Worm (Caenorhabditis elegans) whole organism, L4 larva: ENCODE measurements around the gene fbxa-61.

Source experiments
- F26F4.8 ChIP-seq: fragments of 200-800 bp; sonication (Bioruptor generic); conservative IDR thresholded peaks from 2 replicates; pipeline ENCODE4 v1.3.6; 2022; ENCODE audit warnings: missing genetic modification characterization, missing compliant biosample characterization
- F37D6.2 ChIP-seq: sonication (generic microtip); optimal IDR thresholded peaks from 2 replicates; lab custom pipeline; 2016; ENCODE audit warnings: mild to moderate bottlenecking, missing genetic modification characterization, missing compliant biosample characterization
- R02D3.7 ChIP-seq: fragments of 150-350 bp; sonication (generic microtip); optimal IDR thresholded peaks from 3 replicates; lab custom pipeline; 2014; ENCODE audit warnings: missing biosample characterization, missing genetic modification characterization
- aha-1 ChIP-seq: fragments of 150-350 bp; peaks from one replicate; lab custom pipeline; 2014; ENCODE audit warnings: missing biosample characterization, missing genetic modification characterization
- ceh-28 ChIP-seq: fragments of 150-350 bp; optimal IDR thresholded peaks from 2 replicates; lab custom pipeline; 2014; ENCODE audit warnings: missing biosample characterization, missing genetic modification reagents, missing genetic modification characterization
- ceh-82 ChIP-seq: sonication (generic microtip); optimal IDR thresholded peaks from 2 replicates; lab custom pipeline; 2017; ENCODE audit warnings: missing biosample characterization, missing genetic modification characterization
- cey-2 ChIP-seq: sonication (generic microtip); optimal IDR thresholded peaks from 3 replicates; lab custom pipeline; 2017; ENCODE audit warnings: missing genetic modification characterization, mild to moderate bottlenecking, missing compliant biosample characterization, antibody characterized with exemption, borderline replicate concordance; ENCODE audit not compliant: insufficient read depth
- daf-16 ChIP-seq, 3 experiments: sonication (generic microtip); optimal IDR thresholded peaks; 2 replicates each; lab custom pipeline; 2016 to 2017; ENCODE audit warnings: missing genetic modification characterization in 3 of 3, missing genetic modification reagents in 3 of 3, mild to moderate bottlenecking in 2 of 3, missing compliant biosample characterization in 2 of 3, missing biosample characterization in 1 of 3, moderate library complexity in 1 of 3
- dmd-6 ChIP-seq: fragments of 200-800 bp; sonication (Bioruptor generic); IDR thresholded peaks from 2 replicates; pipeline ENCODE4 v1.3.6; 2022; ENCODE audit warnings: missing genetic modification reagents, missing genetic modification characterization, missing compliant biosample characterization
- dpl-1 ChIP-seq: fragments of 150-350 bp; optimal IDR thresholded peaks from 2 replicates; lab custom pipeline; 2014; ENCODE audit warnings: missing biosample characterization, missing genetic modification reagents, missing genetic modification characterization
- dve-1 ChIP-seq: sonication (generic microtip); optimal IDR thresholded peaks from 2 replicates; lab custom pipeline; 2017; ENCODE audit warnings: antibody characterized with exemption, mild to moderate bottlenecking, missing genetic modification characterization, missing compliant biosample characterization; ENCODE audit not compliant: insufficient read depth
- hlh-11 ChIP-seq: fragments of 200-800 bp; sonication (Bioruptor generic); optimal IDR thresholded peaks from 2 replicates; lab custom pipeline; 2018; ENCODE audit warnings: mild to moderate bottlenecking, missing genetic modification characterization, missing compliant biosample characterization
- hlh-30 ChIP-seq: sonication (generic microtip); optimal IDR thresholded peaks from 2 replicates; lab custom pipeline; 2017; ENCODE audit warnings: antibody characterized with exemption, mild to moderate bottlenecking, missing genetic modification characterization, missing compliant biosample characterization; ENCODE audit not compliant: insufficient read depth
- lin-15B ChIP-seq: fragments of 150-350 bp; sonication (generic microtip); optimal IDR thresholded peaks from 3 replicates; lab custom pipeline; 2014; ENCODE audit warnings: missing biosample characterization, missing genetic modification characterization
- lin-29 ChIP-seq: fragments of 200-800 bp; sonication (Bioruptor generic); IDR thresholded peaks from 2 replicates; pipeline ENCODE4 v1.3.6; 2022; ENCODE audit warnings: missing genetic modification reagents, missing genetic modification characterization, missing compliant biosample characterization
- lin-39 ChIP-seq: fragments of 150-350 bp; optimal IDR thresholded peaks from 2 replicates; lab custom pipeline; 2014; ENCODE audit warnings: missing biosample characterization, missing genetic modification reagents, missing genetic modification characterization
- lsy-2 ChIP-seq, 2 experiments: fragments of 150-350 bp in 1 of 2; sonication (generic microtip) in 1 of 2; optimal IDR thresholded peaks; 2 replicates each; lab custom pipeline; 2014 to 2017; ENCODE audit warnings: missing biosample characterization in 2 of 2, missing genetic modification characterization in 2 of 2
- mdl-1 ChIP-seq, 2 experiments: fragments of 150-350 bp in 1 of 2; sonication (generic microtip) in 1 of 2; optimal IDR thresholded peaks; 2 replicates each; lab custom pipeline; 2014 to 2017; ENCODE audit warnings: missing biosample characterization in 2 of 2, missing genetic modification characterization in 2 of 2
- mep-1 ChIP-seq: fragments of 150-350 bp; sonication (generic microtip); optimal IDR thresholded peaks from 3 replicates; lab custom pipeline; 2014; ENCODE audit warnings: missing biosample characterization, missing genetic modification characterization
- mes-2 ChIP-seq: sonication (generic microtip); optimal IDR thresholded peaks from 2 replicates; lab custom pipeline; 2016; ENCODE audit warnings: missing genotype, mild to moderate bottlenecking, missing genetic modification characterization, missing compliant biosample characterization; ENCODE audit not compliant: poor library complexity, severe bottlenecking
- mxl-3 ChIP-seq: fragments of 200-800 bp; sonication (Bioruptor generic); optimal IDR thresholded peaks from 2 replicates; lab custom pipeline; 2018; ENCODE audit warnings: mild to moderate bottlenecking, missing genetic modification characterization, missing compliant biosample characterization
- nhr-10 ChIP-seq: fragments of 150-350 bp; optimal IDR thresholded peaks from 2 replicates; lab custom pipeline; 2014; ENCODE audit warnings: missing biosample characterization, missing genetic modification characterization
- nhr-25 ChIP-seq: sonication (generic microtip); optimal IDR thresholded peaks from 2 replicates; lab custom pipeline; 2017; ENCODE audit warnings: missing genetic modification characterization, mild to moderate bottlenecking, missing compliant biosample characterization, antibody characterized with exemption, moderate library complexity, borderline replicate concordance; ENCODE audit not compliant: insufficient read depth
- nhr-28 ChIP-seq: fragments of 150-350 bp; optimal IDR thresholded peaks from 2 replicates; lab custom pipeline; 2014; ENCODE audit warnings: missing biosample characterization, missing genetic modification characterization
- nhr-6 ChIP-seq: fragments of 150-350 bp; optimal IDR thresholded peaks from 2 replicates; lab custom pipeline; 2014; ENCODE audit warnings: missing biosample characterization, missing genetic modification characterization
- nhr-77 ChIP-seq: fragments of 150-350 bp; optimal IDR thresholded peaks from 2 replicates; lab custom pipeline; 2014; ENCODE audit warnings: missing biosample characterization, missing genetic modification characterization
- pha-4 ChIP-seq, 2 experiments: fragments of 150-350 bp in 1 of 2; fragments of 200-800 bp in 1 of 2; sonication (Bioruptor generic) in 1 of 2; IDR thresholded peaks in 1 of 2; optimal IDR thresholded peaks in 1 of 2; 2 replicates each; pipeline versions ENCODE4 v1.3.6 to Lab custom; 2014 to 2022; ENCODE audit warnings: missing genetic modification characterization in 2 of 2, missing genetic modification reagents in 2 of 2, missing biosample characterization in 1 of 2, missing compliant biosample characterization in 1 of 2
- pqm-1 ChIP-seq: sonication (generic microtip); optimal IDR thresholded peaks from 2 replicates; lab custom pipeline; 2017; ENCODE audit warnings: missing biosample characterization, missing genetic modification characterization
- sdz-12 ChIP-seq: fragments of 200-800 bp; sonication (Bioruptor generic); optimal IDR thresholded peaks from 2 replicates; lab custom pipeline; 2018; ENCODE audit warnings: mild to moderate bottlenecking, missing genetic modification characterization, missing compliant biosample characterization
- set-16 ChIP-seq: fragments of 200-800 bp; sonication (Bioruptor generic); IDR thresholded peaks from 2 replicates; pipeline ENCODE4 v1.3.6; 2022; ENCODE audit warnings: missing genetic modification reagents, missing genetic modification characterization, missing compliant biosample characterization
- skn-1 ChIP-seq: fragments of 150-350 bp; optimal IDR thresholded peaks from 2 replicates; lab custom pipeline; 2014; ENCODE audit warnings: missing biosample characterization, missing genetic modification characterization
- tag-97 ChIP-seq: fragments of 200-800 bp; sonication (Bioruptor generic); IDR thresholded peaks from 2 replicates; pipeline ENCODE4 v1.3.6; 2022; ENCODE audit warnings: missing genetic modification characterization, missing compliant biosample characterization
- unc-62 ChIP-seq, 3 experiments: fragments of 150-350 bp in 1 of 3; sonication (generic microtip); optimal IDR thresholded peaks in 2 of 3; peaks in 1 of 3; 1 replicate in 1 of 3; 2 replicates in 2 of 3; lab custom pipeline; 2014 to 2017; ENCODE audit warnings: missing biosample characterization in 3 of 3, missing genetic modification characterization in 3 of 3, missing genetic modification reagents in 3 of 3, missing genotype in 1 of 3
- zag-1 ChIP-seq: fragments of 150-350 bp; optimal IDR thresholded peaks from 2 replicates; lab custom pipeline; 2014; ENCODE audit warnings: missing biosample characterization, missing genetic modification characterization
- zfp-3 ChIP-seq: fragments of 200-800 bp; sonication (Bioruptor generic); conservative IDR thresholded peaks from 2 replicates; pipeline ENCODE4 v1.3.6; 2022; ENCODE audit warnings: missing genetic modification reagents, missing genetic modification characterization, missing compliant biosample characterization

Gene fbxa-61

ce11 chrIII:1220012-1220411 lies 18.8 kb upstream of the fbxa-61 start (continued):
- TF ChIP-seq pha-4 (GFP tag; IDR thresholded peaks at IDR 0.05; lab: Robert Waterston, UW), result peak; percentile 27; the same call in 1 of the 2 replicates
- no peak for TF ChIP-seq pha-4 (tag; optimal IDR thresholded peaks at IDR 0.05; lab: Kevin White, UChicago)
- no peak for TF ChIP-seq dpl-1 (GFP tag; lab: Kevin White, UChicago)
- TF ChIP-seq nhr-10 (tag; lab: Kevin White, UChicago), result no peak
- TF ChIP-seq F37D6.2 (tag; lab: Kevin White, UChicago), result no peak
- no peak for TF ChIP-seq lin-39

- TF ChIP-seq pqm-1 (tag; lab: Kevin White, UChicago) (peak; percentile 83), F26F4.8 (GFP tag; lab: Robert Waterston, UW) (no peak), cey-2 (tag; lab: Kevin White, UChicago) (no peak), hlh-30 (tag; lab: Kevin White, UChicago) (peak; percentile 5), lin-15B (tag; lab: Kevin White, UChicago) (no peak), sdz-12 (no peak), ceh-28 (tag; lab: Kevin White, UChicago) (peak; percentile 25), nhr-28 (tag; lab: Kevin White, UChicago) (peak; percentile 79), nhr-77 (tag; lab: Kevin White, UChicago) (no peak), daf-16 (GFP tag; optimal IDR thresholded peaks at IDR 0.05; lab: Kevin White, UChicago) (no peak), daf-16 (tag; optimal IDR thresholded peaks at IDR 0.05; lab: Kevin White, UChicago) (peak; percentile 31), lin-29 (GFP tag; lab: Robert Waterston, UW) (no peak), dmd-6 (GFP tag; lab: Robert Waterston, UW) (peak; percentile 46), R02D3.7 (tag; lab: Kevin White, UChicago) (no peak), unc-62 (GFP tag; optimal IDR thresholded peaks at IDR 0.05 in 1 of 2; lab: Kevin White, UChicago) (peak in 1 of 2 experiments; percentile 51), unc-62 (tag; optimal IDR thresholded peaks at IDR 0.05; lab: Kevin White, UChicago) (no peak), hlh-11 (tag; lab: Kevin White, UChicago) (peak; percentile 26), dve-1 (peak; percentile 8), zag-1 (tag; lab: Kevin White, UChicago) (no peak)
- TF ChIP-seq, all 104 proteins: peak for 9
Observed at ce11 chrIII:1221995-1222394, 16.9 kb upstream of the fbxa-61 start.

ce11 chrIII:1223319-1224093 lies 15.3 kb upstream of the fbxa-61 start:
- TF ChIP-seq nhr-25 (tag; lab: Kevin White, UChicago) (no peak), skn-1 (tag; lab: Kevin White, UChicago) (no peak), mep-1 (tag; lab: Kevin White, UChicago) (peak; percentile 46), zfp-3 (GFP tag; lab: Robert Waterston, UW) (no peak), pha-4 (GFP tag; IDR thresholded peaks at IDR 0.05; lab: Robert Waterston, UW) (peak; percentile 32; the same call in 1 of the 2 replicates), pha-4 (tag; optimal IDR thresholded peaks at IDR 0.05; lab: Kevin White, UChicago) (peak; percentile 97), nhr-6 (tag; lab: Kevin White, UChicago) (peak; percentile 43), mxl-3 (GFP tag; lab: Kevin White, UChicago) (peak; percentile 48), mes-2 (peak; percentile 69), pqm-1 (tag; lab: Kevin White, UChicago) (peak; percentile 32), hlh-11 (tag; lab: Kevin White, UChicago) (peak; percentile 54), ceh-82 (tag; lab: Kevin White, UChicago) (no peak), hlh-30 (tag; lab: Kevin White, UChicago) (peak; percentile 4), aha-1 (peak; percentile 83), lsy-2 (tag; optimal IDR thresholded peaks at IDR 0.05; lab: Kevin White, UChicago) (peak in 1 of 2 experiments; percentile 31), dve-1 (peak; percentile 47), tag-97 (GFP tag; lab: Robert Waterston, UW) (no peak), set-16 (0 out of 2 replicates have a peak, but pooled peaks have one; percentile 27), daf-16 (GFP tag; optimal IDR thresholded peaks at IDR 0.05; lab: Kevin White, UChicago) (no peak), daf-16 (tag; optimal IDR thresholded peaks at IDR 0.05; lab: Kevin White, UChicago) (peak; percentile 50), nhr-28 (tag; lab: Kevin White, UChicago) (peak; percentile 53), mdl-1 (tag; optimal IDR thresholded peaks at IDR 0.05; lab: Kevin White, UChicago) (peak in 1 of 2 experiments; percentile 42), nhr-77 (tag; lab: Kevin White, UChicago) (peak; percentile 41)
- TF ChIP-seq, all 104 proteins: peak for 16
